Worm (Caenorhabditis elegans) whole organism, late embryonic: Measurements from ENCODE around the gene ttbk-8.2.

Experiments used
- C08G9.2 ChIP-seq: sonication (generic microtip); optimal IDR thresholded peaks from 2 replicates; lab custom pipeline; 2016; ENCODE audit warnings: mild to moderate bottlenecking, missing genetic modification characterization, moderate library complexity, missing compliant biosample characterization
- K09A11.1 ChIP-seq: sonication (generic microtip); optimal IDR thresholded peaks from 2 replicates; lab custom pipeline; 2017; ENCODE audit warnings: antibody characterized with exemption, mild to moderate bottlenecking, missing genetic modification characterization, missing compliant biosample characterization; ENCODE audit not compliant: insufficient read depth
- ahr-1 ChIP-seq: sonication (generic microtip); optimal IDR thresholded peaks from 2 replicates; lab custom pipeline; 2016; ENCODE audit warnings: missing genetic modification characterization, missing compliant biosample characterization
- ceh-14 ChIP-seq: sonication (generic microtip); optimal IDR thresholded peaks from 2 replicates; lab custom pipeline; 2016; ENCODE audit warnings: missing genotype, missing genetic modification characterization, missing compliant biosample characterization
- ceh-2 ChIP-seq: sonication (generic microtip); optimal IDR thresholded peaks from 2 replicates; lab custom pipeline; 2016; ENCODE audit warnings: missing genotype, missing genetic modification characterization, missing compliant biosample characterization
- ceh-22 ChIP-seq: sonication (generic microtip); optimal IDR thresholded peaks from 2 replicates; lab custom pipeline; 2017; ENCODE audit warnings: missing biosample characterization, missing genetic modification characterization
- ceh-24 ChIP-seq: sonication (generic microtip); optimal IDR thresholded peaks from 2 replicates; lab custom pipeline; 2016; ENCODE audit warnings: mild to moderate bottlenecking, missing genetic modification characterization, missing compliant biosample characterization
- ceh-30 ChIP-seq: fragments of 150-350 bp; optimal IDR thresholded peaks from 2 replicates; lab custom pipeline; 2014; ENCODE audit warnings: missing biosample characterization, missing genetic modification characterization
- ceh-31 ChIP-seq: sonication (generic microtip); optimal IDR thresholded peaks from 2 replicates; lab custom pipeline; 2016; ENCODE audit warnings: missing genetic modification characterization, missing compliant biosample characterization
- ceh-48 ChIP-seq: sonication (generic microtip); optimal IDR thresholded peaks from 2 replicates; lab custom pipeline; 2016; ENCODE audit warnings: missing genetic modification characterization, inconsistent platforms, missing compliant biosample characterization
- ceh-9 ChIP-seq: sonication (generic microtip); optimal IDR thresholded peaks from 2 replicates; lab custom pipeline; 2016; ENCODE audit warnings: mild to moderate bottlenecking, missing genetic modification characterization, inconsistent platforms, missing compliant biosample characterization
- dve-1 ChIP-seq: sonication (generic microtip); optimal IDR thresholded peaks from 2 replicates; lab custom pipeline; 2017; ENCODE audit warnings: antibody characterized with exemption, mild to moderate bottlenecking, missing genetic modification characterization, missing compliant biosample characterization
- fax-1 ChIP-seq: sonication (generic microtip); optimal IDR thresholded peaks from 2 replicates; lab custom pipeline; 2016; ENCODE audit warnings: missing genotype, missing genetic modification characterization, missing compliant biosample characterization
- fkh-10 ChIP-seq: fragments of 150-350 bp; optimal IDR thresholded peaks from 2 replicates; lab custom pipeline; 2014; ENCODE audit warnings: missing biosample characterization, missing genetic modification reagents, missing genetic modification characterization
- fkh-6 ChIP-seq: sonication (generic microtip); optimal IDR thresholded peaks from 2 replicates; lab custom pipeline; 2016; ENCODE audit warnings: missing genetic modification characterization, missing compliant biosample characterization
- hlh-13 ChIP-seq: fragments of 200-800 bp; sonication (Bioruptor generic); optimal IDR thresholded peaks from 2 replicates; lab custom pipeline; 2018; ENCODE audit warnings: mild to moderate bottlenecking, missing genetic modification characterization, missing compliant biosample characterization
- hlh-30 ChIP-seq: sonication (generic microtip); optimal IDR thresholded peaks from 2 replicates; lab custom pipeline; 2017; ENCODE audit warnings: antibody characterized with exemption, missing genetic modification characterization, missing compliant biosample characterization; ENCODE audit not compliant: insufficient read depth
- lin-11 ChIP-seq: fragments of 200-800 bp; sonication (Bioruptor generic); optimal IDR thresholded peaks from 2 replicates; lab custom pipeline; 2018; ENCODE audit warnings: mild to moderate bottlenecking, missing genetic modification characterization, missing compliant biosample characterization
- mec-3 ChIP-seq: sonication (generic microtip); optimal IDR thresholded peaks from 2 replicates; lab custom pipeline; 2016; ENCODE audit warnings: borderline replicate concordance, missing genetic modification characterization, missing compliant biosample characterization
- nfya-1 ChIP-seq: sonication (generic microtip); optimal IDR thresholded peaks from 2 replicates; lab custom pipeline; 2017; ENCODE audit warnings: missing genetic modification characterization, mild to moderate bottlenecking, missing compliant biosample characterization, antibody characterized with exemption, moderate library complexity
- pat-9 ChIP-seq: fragments of 200-800 bp; sonication (Bioruptor generic); optimal IDR thresholded peaks from 2 replicates; lab custom pipeline; 2018; ENCODE audit warnings: mild to moderate bottlenecking, missing genetic modification characterization, moderate library complexity, missing compliant biosample characterization
- pax-1 ChIP-seq: fragments of 150-350 bp; optimal IDR thresholded peaks from 2 replicates; lab custom pipeline; 2014; ENCODE audit warnings: missing biosample characterization, missing genetic modification characterization
- pros-1 ChIP-seq: fragments of 150-350 bp; optimal IDR thresholded peaks from 2 replicates; lab custom pipeline; 2014; ENCODE audit warnings: missing biosample characterization, missing genetic modification reagents, missing genetic modification characterization
- ref-2 ChIP-seq: sonication (generic microtip); optimal IDR thresholded peaks from 2 replicates; lab custom pipeline; 2016; ENCODE audit warnings: missing genetic modification characterization, missing compliant biosample characterization
- sdc-2 ChIP-seq: sonication (generic microtip); optimal IDR thresholded peaks from 2 replicates; lab custom pipeline; 2016; ENCODE audit warnings: missing genotype, missing genetic modification characterization, missing compliant biosample characterization
- sox-2 ChIP-seq: fragments of 200-800 bp; sonication (Bioruptor generic); IDR thresholded peaks from 2 replicates; pipeline ENCODE4 v1.3.6; 2022; ENCODE audit warnings: missing genetic modification reagents, missing genetic modification characterization, missing compliant biosample characterization
- sox-4 ChIP-seq: sonication (generic microtip); optimal IDR thresholded peaks from 2 replicates; lab custom pipeline; 2017; ENCODE audit warnings: mild to moderate bottlenecking, missing genetic modification characterization, inconsistent platforms, missing compliant biosample characterization
- tbx-2 ChIP-seq: sonication (generic microtip); optimal IDR thresholded peaks from 2 replicates; lab custom pipeline; 2016; ENCODE audit warnings: missing genetic modification characterization, missing compliant biosample characterization
- ttx-3 ChIP-seq: sonication (generic microtip); optimal IDR thresholded peaks from 2 replicates; lab custom pipeline; 2016; ENCODE audit warnings: missing genetic modification reagents, missing genetic modification characterization, missing compliant biosample characterization
- unc-3 ChIP-seq, 2 experiments: fragments of 200-800 bp in 1 of 2; sonication (Bioruptor generic) in 1 of 2; sonication (generic microtip) in 1 of 2; conservative IDR thresholded peaks in 1 of 2; optimal IDR thresholded peaks in 1 of 2; 2 replicates each; pipeline versions ENCODE4 v1.3.6 to Lab custom; 2016 to 2022; ENCODE audit warnings: missing compliant biosample characterization in 2 of 2, missing genetic modification characterization in 2 of 2, missing genetic modification reagents in 1 of 2
- unc-55 ChIP-seq: sonication (generic microtip); optimal IDR thresholded peaks from 2 replicates; lab custom pipeline; 2017; ENCODE audit warnings: missing biosample characterization, missing genetic modification reagents, missing genetic modification characterization
- zip-5 ChIP-seq: sonication (generic microtip); optimal IDR thresholded peaks from 2 replicates; lab custom pipeline; 2016; ENCODE audit warnings: missing genetic modification characterization, missing compliant biosample characterization
- ztf-16 ChIP-seq: sonication (generic microtip); optimal IDR thresholded peaks from 2 replicates; lab custom pipeline; 2017; ENCODE audit warnings: missing genetic modification characterization, missing compliant biosample characterization

ttbk-8.2 gene

ce11 chrIV:5662073-5662472, 30.3 kb downstream of the ttbk-8.2 start:
- TF ChIP-seq hlh-13 (GFP tag; lab: Kevin White, UChicago) (no peak), ztf-16 (no peak), ceh-48 (tag; lab: Kevin White, UChicago) (no peak), sdc-2 (tag; lab: Kevin White, UChicago) (no peak), K09A11.1 (no peak), ceh-31 (tag; lab: Kevin White, UChicago) (no peak), ceh-24 (no peak), sox-4 (no peak), ceh-14 (tag; lab: Kevin White, UChicago) (no peak), C08G9.2 (no peak), ceh-22 (tag; lab: Kevin White, UChicago) (no peak), ttx-3 (tag; lab: Kevin White, UChicago) (no peak), sox-2 (no peak), pros-1 (tag; lab: Kevin White, UChicago) (no peak)

ce11 chrIV:5662886-5663285, 31.2 kb downstream of the ttbk-8.2 start:
- TF ChIP-seq ahr-1 (tag; lab: Kevin White, UChicago) (no peak), sox-4 (no peak), zip-5 (no peak), ttx-3 (tag; lab: Kevin White, UChicago) (no peak), ceh-31 (tag; lab: Kevin White, UChicago) (no peak), ceh-2 (tag; lab: Kevin White, UChicago) (no peak), ceh-9 (tag; lab: Kevin White, UChicago) (no peak)
- TF ChIP-seq, all 69 proteins: peak for 0

ce11 chrIV:5664375-5665004, 32.8 kb downstream of the ttbk-8.2 start, which contains the start of gene bec-1:
Gene bec-1, minus strand, starts transcription at chrIV:5664425.
- no peak for TF ChIP-seq hlh-13 (GFP tag; lab: Kevin White, UChicago)
- no peak for TF ChIP-seq ceh-24
- TF ChIP-seq pax-1 (tag; lab: Kevin White, UChicago), result no peak
- no peak for TF ChIP-seq dve-1 (tag; lab: Kevin White, UChicago)
- TF ChIP-seq ceh-30 (tag; lab: Kevin White, UChicago), result no peak
- no peak for TF ChIP-seq unc-3 (GFP tag; conservative IDR thresholded peaks at IDR 0.05; lab: Robert Waterston, UW)
- TF ChIP-seq unc-3 (tag; optimal IDR thresholded peaks at IDR 0.05; lab: Kevin White, UChicago), result no peak
- TF ChIP-seq fkh-6 (tag; lab: Kevin White, UChicago), result no peak
- no peak for TF ChIP-seq ref-2 (tag; lab: Kevin White, UChicago)
- no peak for TF ChIP-seq lin-11 (tag; lab: Kevin White, UChicago)
- no peak for TF ChIP-seq fax-1
- no peak for TF ChIP-seq tbx-2 (tag; lab: Kevin White, UChicago)
- no peak for TF ChIP-seq fkh-10 (GFP tag; lab: Kevin White, UChicago)
- TF ChIP-seq mec-3 (tag; lab: Kevin White, UChicago), result no peak
- TF ChIP-seq pros-1 (tag; lab: Kevin White, UChicago), result no peak
- no peak for TF ChIP-seq pat-9

ce11 chrIV:5665353-5665918, 33.7 kb downstream of the ttbk-8.2 start:
- TF ChIP-seq ref-2 (tag; lab: Kevin White, UChicago) (no peak), ceh-22 (tag; lab: Kevin White, UChicago) (no peak), nfya-1 (peak; percentile 4), hlh-30 (tag; lab: Kevin White, UChicago) (peak; percentile 30), unc-55 (GFP tag; lab: Kevin White, UChicago) (peak; percentile 73), mec-3 (tag; lab: Kevin White, UChicago) (no peak), ceh-31 (tag; lab: Kevin White, UChicago) (peak; percentile 19)
